Worm (Caenorhabditis elegans) whole organism, L1 larva: Measurements from ENCODE around the gene ZK1290.1.
A peak's percentile ranks its signal among the peaks of the same experiment; 100 is the strongest.

ENCODE experiments used
- C16A3.4 ChIP-seq: fragments of 150-350 bp; optimal IDR thresholded peaks from 2 replicates; lab custom pipeline; 2014; ENCODE audit warnings: missing biosample characterization, missing genetic modification characterization
- C34B4.2 ChIP-seq: sonication (generic microtip); optimal IDR thresholded peaks from 2 replicates; lab custom pipeline; 2017; ENCODE audit warnings: mild to moderate bottlenecking, missing genetic modification characterization, missing compliant biosample characterization
- F16B12.6 ChIP-seq: fragments of 150-350 bp; optimal IDR thresholded peaks from 2 replicates; lab custom pipeline; 2014; ENCODE audit warnings: missing biosample characterization, missing genetic modification characterization
- aha-1 ChIP-seq: fragments of 150-350 bp; optimal IDR thresholded peaks from 2 replicates; lab custom pipeline; 2014; ENCODE audit warnings: missing biosample characterization, missing genetic modification characterization
- ama-1 ChIP-seq: fragments of 150-350 bp; optimal IDR thresholded peaks from 2 replicates; lab custom pipeline; 2014
- blmp-1 ChIP-seq: fragments of 150-350 bp; optimal IDR thresholded peaks from 2 replicates; lab custom pipeline; 2014; ENCODE audit warnings: missing biosample characterization, missing genetic modification characterization
- ces-1 ChIP-seq: fragments of 150-350 bp; optimal IDR thresholded peaks from 2 replicates; lab custom pipeline; 2014; ENCODE audit warnings: missing biosample characterization, missing genetic modification reagents, missing genetic modification characterization
- dsc-1 ChIP-seq: sonication (generic microtip); optimal IDR thresholded peaks from 2 replicates; lab custom pipeline; 2016; ENCODE audit warnings: mild to moderate bottlenecking, missing genetic modification characterization, missing compliant biosample characterization
- elt-2 ChIP-seq: sonication (generic microtip); optimal IDR thresholded peaks from 2 replicates; lab custom pipeline; 2016; ENCODE audit warnings: missing genetic modification characterization, mild to moderate bottlenecking, inconsistent platforms, missing compliant biosample characterization, missing genetic modification reagents
- ets-5 ChIP-seq: fragments of 200-800 bp; sonication (Bioruptor generic); IDR thresholded peaks from 2 replicates; pipeline ENCODE4 v1.3.6; 2022; ENCODE audit warnings: missing genetic modification characterization, missing compliant biosample characterization
- fkh-4 ChIP-seq: sonication (generic microtip); optimal IDR thresholded peaks from 2 replicates; lab custom pipeline; 2016; ENCODE audit warnings: missing compliant biosample characterization, missing genetic modification characterization, borderline replicate concordance
- fos-1 ChIP-seq: fragments of 150-350 bp; optimal IDR thresholded peaks from 2 replicates; lab custom pipeline; 2014; ENCODE audit warnings: missing biosample characterization, missing genetic modification characterization
- hlh-4 ChIP-seq: sonication (generic microtip); optimal IDR thresholded peaks from 2 replicates; lab custom pipeline; 2016; ENCODE audit warnings: mild to moderate bottlenecking, missing genetic modification characterization, missing compliant biosample characterization
- irx-1 ChIP-seq: sonication (generic microtip); optimal IDR thresholded peaks from 2 replicates; lab custom pipeline; 2016; ENCODE audit warnings: missing genetic modification characterization, missing compliant biosample characterization
- jun-1 ChIP-seq: fragments of 150-350 bp; optimal IDR thresholded peaks from 2 replicates; lab custom pipeline; 2014; ENCODE audit warnings: missing biosample characterization, missing genetic modification reagents, missing genetic modification characterization
- lin-35 ChIP-seq, 2 experiments: fragments of 150-350 bp; optimal IDR thresholded peaks; 2 replicates each; lab custom pipeline; 2014; ENCODE audit warnings: missing biosample characterization in 2 of 2, missing genetic modification characterization in 2 of 2, missing genetic modification reagents in 2 of 2
- lin-39 ChIP-seq: fragments of 150-350 bp; optimal IDR thresholded peaks from 2 replicates; lab custom pipeline; 2014; ENCODE audit warnings: missing biosample characterization, missing genetic modification reagents, missing genetic modification characterization
- mab-9 ChIP-seq: fragments of 200-800 bp; sonication (Bioruptor generic); IDR thresholded peaks from 2 replicates; pipeline ENCODE4 v1.3.6; 2022; ENCODE audit warnings: missing genetic modification reagents, missing genetic modification characterization, missing compliant biosample characterization
- mdl-1 ChIP-seq, 2 experiments: fragments of 150-350 bp; optimal IDR thresholded peaks; 2 replicates each; lab custom pipeline; 2014 to 2017; ENCODE audit warnings: missing biosample characterization in 2 of 2, missing genetic modification characterization in 2 of 2, inconsistent platforms in 1 of 2
- mep-1 ChIP-seq: fragments of 150-350 bp; optimal IDR thresholded peaks from 2 replicates; lab custom pipeline; 2014; ENCODE audit warnings: missing biosample characterization, missing genetic modification characterization
- nhr-237 ChIP-seq: fragments of 150-350 bp; optimal IDR thresholded peaks from 2 replicates; lab custom pipeline; 2014; ENCODE audit warnings: missing biosample characterization, missing genetic modification characterization
- nhr-71 ChIP-seq: sonication (generic microtip); optimal IDR thresholded peaks from 2 replicates; lab custom pipeline; 2016; ENCODE audit warnings: mild to moderate bottlenecking, missing genetic modification characterization, moderate library complexity, missing compliant biosample characterization
- pag-3 ChIP-seq: sonication (generic microtip); optimal IDR thresholded peaks from 2 replicates; lab custom pipeline; 2017; ENCODE audit warnings: missing genetic modification characterization, mild to moderate bottlenecking, missing compliant biosample characterization, antibody characterized with exemption, borderline replicate concordance; ENCODE audit not compliant: insufficient read depth
- pax-3 ChIP-seq: fragments of 200-800 bp; sonication (Bioruptor generic); optimal IDR thresholded peaks from 2 replicates; lab custom pipeline; 2018; ENCODE audit warnings: mild to moderate bottlenecking, missing genetic modification characterization, moderate library complexity, missing compliant biosample characterization
- skn-1 ChIP-seq: fragments of 150-350 bp; optimal IDR thresholded peaks from 2 replicates; lab custom pipeline; 2014; ENCODE audit warnings: missing biosample characterization, missing genetic modification characterization
- snu-23 ChIP-seq: sonication (generic microtip); optimal IDR thresholded peaks from 2 replicates; lab custom pipeline; 2016; ENCODE audit warnings: missing genetic modification characterization, missing compliant biosample characterization
- sup-37 ChIP-seq: fragments of 200-800 bp; sonication (Bioruptor generic); optimal IDR thresholded peaks from 2 replicates; lab custom pipeline; 2018; ENCODE audit warnings: mild to moderate bottlenecking, missing genetic modification characterization, missing compliant biosample characterization
- swsn-7 ChIP-seq: sonication (generic microtip); optimal IDR thresholded peaks from 2 replicates; lab custom pipeline; 2016; ENCODE audit warnings: missing genetic modification characterization, missing compliant biosample characterization
- tlp-1 ChIP-seq: fragments of 150-350 bp; optimal IDR thresholded peaks from 2 replicates; lab custom pipeline; 2014; ENCODE audit warnings: missing biosample characterization, missing genetic modification characterization
- unc-130 ChIP-seq: fragments of 150-350 bp; optimal IDR thresholded peaks from 2 replicates; lab custom pipeline; 2017; ENCODE audit warnings: missing biosample characterization, missing genetic modification characterization, inconsistent platforms
- xbp-1 ChIP-seq: sonication (generic microtip); optimal IDR thresholded peaks from 2 replicates; lab custom pipeline; 2016; ENCODE audit warnings: missing genetic modification characterization, missing compliant biosample characterization
- ztf-4 ChIP-seq: fragments of 150-350 bp; optimal IDR thresholded peaks from 2 replicates; lab custom pipeline; 2014; ENCODE audit warnings: missing biosample characterization, missing genetic modification characterization

Gene ZK1290.1

DNA sequence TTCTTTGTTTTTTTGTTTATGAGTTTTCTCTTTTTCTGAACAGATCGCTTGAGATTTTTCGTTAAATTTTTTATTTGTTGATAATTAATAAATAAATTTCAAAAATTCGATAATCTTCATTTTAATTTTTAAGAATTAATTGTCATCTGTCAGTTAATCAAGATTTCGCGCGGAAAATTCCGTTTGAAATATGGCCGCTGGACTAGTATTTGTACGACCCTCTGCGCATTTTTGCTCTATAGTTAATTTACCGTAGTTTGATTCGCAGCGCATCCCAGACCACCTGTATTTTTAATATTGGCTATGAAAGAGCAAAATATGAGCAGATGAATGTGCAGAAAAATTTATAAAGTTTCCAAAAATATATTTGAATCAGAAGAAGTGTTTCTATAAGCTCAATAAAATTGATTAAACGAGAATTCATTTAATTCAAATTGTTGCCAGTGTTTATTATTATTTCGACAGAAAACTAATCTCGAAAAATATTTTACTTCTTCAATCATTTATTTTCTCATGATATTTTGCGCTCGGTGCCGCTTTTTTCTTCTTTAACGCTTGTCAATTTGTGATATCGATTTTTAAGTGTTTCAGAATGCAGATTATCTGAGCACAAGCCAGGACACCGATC, 23.8 kb upstream of the ZK1290.1 start, which contains the start of gene nfi-1 (continued):
- TF ChIP-seq swsn-7 (tag; lab: Kevin White, UChicago): peak; percentile 17
- TF ChIP-seq xbp-1 (tag; lab: Kevin White, UChicago): peak; percentile 53
- TF ChIP-seq snu-23 (GFP tag; lab: Kevin White, UChicago): peak; percentile 60
- TF ChIP-seq mep-1 (tag; lab: Kevin White, UChicago): peak; percentile 56
- peak; percentile 55 for TF ChIP-seq unc-130 (tag; lab: Kevin White, UChicago)
- TF ChIP-seq jun-1 (tag; lab: Kevin White, UChicago): no peak

DNA sequence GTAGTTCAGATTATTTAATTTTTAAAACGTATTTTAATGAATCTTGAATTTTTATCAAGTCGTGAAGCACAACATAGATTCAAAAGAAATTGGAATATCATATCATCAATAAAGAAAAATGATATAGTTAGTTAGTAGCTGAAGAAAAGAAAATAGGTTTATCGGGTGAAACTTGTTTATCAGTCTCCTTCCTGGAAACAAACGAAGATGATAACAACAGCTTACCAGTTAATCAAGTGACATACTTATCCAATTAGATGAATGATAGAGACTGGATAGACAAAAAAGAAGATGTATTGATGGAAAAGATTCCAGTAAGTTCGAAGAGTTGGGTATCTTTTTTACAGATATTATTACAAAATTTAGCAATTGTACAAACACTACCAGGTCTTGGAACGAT, 18.6 kb upstream of the ZK1290.1 start:
- no peak for TF ChIP-seq ces-1 (GFP tag; lab: Kevin White, UChicago)
- no peak for TF ChIP-seq mab-9 (GFP tag; lab: Robert Waterston, UW)
- TF ChIP-seq blmp-1 (tag; lab: Kevin White, UChicago): peak; percentile 58
- TF ChIP-seq pax-3 (tag; lab: Kevin White, UChicago): no peak

DNA sequence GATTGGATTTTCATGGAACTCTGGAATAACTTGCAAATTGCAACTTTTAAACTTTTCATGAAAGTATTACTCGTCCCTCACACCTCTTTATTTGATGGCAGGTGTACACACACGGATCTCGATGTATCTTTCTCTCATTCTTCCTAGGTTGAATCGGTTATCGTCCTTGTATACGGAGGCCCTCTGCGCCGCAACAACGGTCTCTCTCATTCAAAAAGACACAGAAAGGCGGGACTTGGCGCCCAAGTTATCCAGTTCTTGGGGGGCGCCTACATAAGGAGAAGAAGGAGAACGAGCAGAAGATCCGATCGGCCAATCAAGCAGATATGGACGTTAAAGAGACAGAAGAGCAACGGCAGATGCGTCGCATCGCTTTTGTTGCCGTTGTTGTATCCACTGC, 17.8 kb upstream of the ZK1290.1 start, which contains the start of gene rol-8:
Gene rol-8 (plus strand): TSS at position 301 of the 400 bp plus-strand sequence.
- peak; percentile 9 for TF ChIP-seq blmp-1 (tag; lab: Kevin White, UChicago)
- TF ChIP-seq nhr-237: no peak

DNA sequence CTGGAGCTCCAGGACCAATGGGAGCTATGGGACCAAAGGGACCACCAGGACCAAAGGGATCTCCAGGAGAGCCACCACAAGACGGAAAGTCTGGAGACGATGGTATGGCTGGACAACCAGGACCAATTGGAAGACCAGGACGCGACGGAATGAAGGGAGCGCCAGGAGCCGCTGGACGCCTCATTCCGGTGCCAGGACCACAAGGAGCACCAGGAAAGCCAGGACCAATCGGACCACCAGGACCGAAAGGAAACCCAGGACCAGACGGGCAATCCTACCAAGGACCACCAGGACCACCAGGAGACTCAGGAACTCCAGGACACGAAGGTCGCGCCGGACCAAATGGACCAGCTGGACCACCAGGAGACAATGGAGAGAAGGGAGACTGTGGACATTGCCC, 16.8 kb upstream of the ZK1290.1 start:
- TF ChIP-seq fos-1 (tag; lab: Kevin White, UChicago) (no peak), fkh-4 (tag; lab: Kevin White, UChicago) (no peak), elt-2 (tag; lab: Kevin White, UChicago) (no peak), mdl-1 (tag; optimal IDR thresholded peaks at IDR 0.05; lab: Kevin White, UChicago) (no peak), ets-5 (no peak), irx-1 (no peak), dsc-1 (tag; lab: Kevin White, UChicago) (no peak)

DNA sequence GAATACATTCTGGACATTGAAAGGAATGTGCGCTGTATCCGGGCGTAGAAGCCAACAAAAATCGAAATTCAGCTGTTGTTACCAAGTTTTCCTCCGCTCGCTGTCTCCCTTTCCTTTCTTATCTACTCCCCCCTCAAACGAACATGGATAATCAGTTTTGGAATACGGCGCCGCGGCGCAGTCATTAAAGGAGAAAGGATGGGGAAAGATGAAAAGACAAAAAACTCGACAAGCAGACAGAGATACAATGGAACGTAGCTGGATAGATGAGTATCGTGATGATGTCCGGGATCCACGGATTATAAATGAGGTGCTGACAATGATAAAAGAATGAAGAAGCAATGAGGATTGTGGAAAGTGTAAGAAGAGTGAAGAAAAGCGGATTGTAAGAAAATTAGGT, 16.2 kb upstream of the ZK1290.1 start:
- TF ChIP-seq aha-1: no peak
- TF ChIP-seq blmp-1 (tag; lab: Kevin White, UChicago): peak; percentile 97
- no peak for TF ChIP-seq mdl-1 (tag; optimal IDR thresholded peaks at IDR 0.05; lab: Kevin White, UChicago)
- peak; percentile 85 for TF ChIP-seq ama-1 (lab: Kevin White, UChicago)
- peak; percentile 17 for TF ChIP-seq ztf-4 (tag; lab: Kevin White, UChicago)

DNA sequence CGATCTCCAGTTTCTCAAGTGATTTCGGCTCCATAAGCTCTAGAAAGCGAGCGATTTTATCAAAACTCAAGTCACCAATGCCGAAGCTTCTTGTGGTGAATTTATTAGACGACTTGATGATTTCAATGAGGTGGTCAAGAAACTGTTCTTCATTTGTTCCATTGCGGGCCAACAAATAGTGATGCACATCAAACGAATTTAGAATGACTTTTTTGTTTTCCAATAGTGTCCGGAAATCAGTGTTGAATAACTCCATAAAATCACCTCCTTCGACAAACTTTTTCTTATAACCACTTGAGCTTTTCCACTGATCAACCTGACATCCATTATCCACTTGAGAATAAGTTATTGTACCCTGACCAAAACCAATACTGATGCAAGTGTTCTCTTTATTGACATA, 14.3 kb upstream of the ZK1290.1 start:
- no peak for TF ChIP-seq mdl-1 (tag; optimal IDR thresholded peaks at IDR 0.05; lab: Kevin White, UChicago)
- TF ChIP-seq F16B12.6 (tag; lab: Kevin White, UChicago): no peak
- no peak for TF ChIP-seq skn-1
- TF ChIP-seq hlh-4 (tag; lab: Kevin White, UChicago): no peak
- no peak for TF ChIP-seq C16A3.4 (tag; lab: Kevin White, UChicago)
- no peak for TF ChIP-seq fos-1 (tag; lab: Kevin White, UChicago)
- no peak for TF ChIP-seq nhr-237
- no peak for TF ChIP-seq sup-37 (GFP tag; lab: Kevin White, UChicago)
- no peak for TF ChIP-seq nhr-71
- no peak for TF ChIP-seq lin-35 (GFP tag; optimal IDR thresholded peaks at IDR 0.05; lab: Kevin White, UChicago)
- no peak for TF ChIP-seq pag-3 (tag; lab: Kevin White, UChicago)
- TF ChIP-seq snu-23 (GFP tag; lab: Kevin White, UChicago): no peak
- TF ChIP-seq dsc-1 (tag; lab: Kevin White, UChicago): no peak
- no peak for TF ChIP-seq tlp-1 (tag; lab: Kevin White, UChicago)
- no peak for TF ChIP-seq C34B4.2 (tag; lab: Kevin White, UChicago)
- no peak for TF ChIP-seq lin-39 (tag; lab: Kevin White, UChicago)
- no peak for TF ChIP-seq xbp-1 (tag; lab: Kevin White, UChicago)
